Worm (Caenorhabditis elegans): ENCODE data around the gene abt-4.

DNA sequence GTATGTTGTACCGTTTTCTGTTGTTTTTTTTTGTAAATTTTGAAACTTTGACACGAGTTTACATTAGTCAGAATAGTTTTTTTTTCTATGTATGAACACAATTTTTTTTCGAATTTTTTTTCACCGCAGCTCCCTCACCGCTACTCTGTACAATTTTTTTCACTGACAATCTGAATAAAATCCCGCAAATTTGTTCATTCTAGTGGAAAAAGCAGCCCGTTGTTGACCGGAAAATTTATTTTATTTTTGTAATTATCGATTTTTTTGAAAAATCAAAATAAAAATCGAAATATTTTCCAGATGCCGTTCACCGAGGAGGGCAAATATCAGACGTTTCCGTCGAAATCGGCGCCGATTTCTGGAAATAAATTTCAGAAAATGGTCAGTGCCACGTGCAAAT, 28.9 kb upstream of the abt-4 start, which contains the start of gene T22H9.1:
- TF ChIP-seq nhr-28 (tag; optimal IDR thresholded peaks at IDR 0.05) (no peak), unc-39 (tag; optimal IDR thresholded peaks at IDR 0.05) (no peak), mep-1 (tag; optimal IDR thresholded peaks at IDR 0.05) (no peak), unc-120 (tag; optimal IDR thresholded peaks at IDR 0.05; ENCODE audit: poor library complexity, severe bottlenecking) (no peak), ceh-83 (GFP tag; optimal IDR thresholded peaks at IDR 0.05) (no peak), lsy-2 (tag; optimal IDR thresholded peaks at IDR 0.05) (no peak), snpc-4 (tag; optimal IDR thresholded peaks at IDR 0.05) (no peak), sptf-1 (tag; optimal IDR thresholded peaks at IDR 0.05) (no peak), nhr-12 (tag; optimal IDR thresholded peaks at IDR 0.05) (no peak), pha-4 (tag; optimal IDR thresholded peaks at IDR 0.05) (no peak), lin-13 (tag; optimal IDR thresholded peaks at IDR 0.05) (no peak), unc-62 (GFP tag; optimal IDR thresholded peaks at IDR 0.05) (no peak), hlh-1 (tag; optimal IDR thresholded peaks at IDR 0.05) (no peak), nhr-237 (tag; optimal IDR thresholded peaks at IDR 0.05) (no peak)
